Fruit fly (Drosophila melanogaster): ENCODE results near the gene CG11983.

CG11983 gene

DNA sequence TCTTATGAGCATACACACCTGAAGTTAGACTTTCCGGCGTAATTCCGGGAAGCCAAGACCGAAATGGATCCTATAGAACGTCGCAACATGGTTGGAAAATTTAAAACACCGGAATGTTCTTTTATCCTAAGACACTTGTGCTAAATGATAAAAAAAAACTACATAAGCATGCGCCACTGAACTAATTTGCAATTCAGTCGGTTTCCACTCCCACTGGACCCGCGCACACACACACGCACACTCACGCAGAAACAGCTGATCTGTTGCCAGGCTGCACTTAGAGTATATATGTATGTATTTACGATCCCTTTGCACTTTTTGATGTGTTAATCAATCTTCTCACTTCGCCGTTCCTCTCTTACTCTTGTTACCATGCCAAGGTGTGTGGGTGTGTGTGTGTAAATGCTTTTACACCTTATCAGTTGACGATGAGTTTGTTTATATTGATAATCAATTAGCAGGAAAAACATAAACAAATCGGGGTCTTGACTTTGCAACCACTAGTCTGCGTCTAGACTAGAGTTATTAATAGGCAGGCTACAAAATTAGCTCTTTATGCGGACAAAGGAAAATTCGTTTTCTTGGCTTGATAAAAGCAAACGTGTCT lies 40.4 kb downstream of the CG11983 start, which contains the start of gene Mst85C:
Gene Mst85C, plus strand, starts transcription at position 180 of the 607 bp plus-strand sequence.
- TF ChIP-seq CG9437 (GFP tag; optimal IDR thresholded peaks at IDR 0.05) (peak; percentile 61), CG2875 (GFP tag; optimal IDR thresholded peaks at IDR 0.05) (peak; percentile 7), Dad (GFP tag; optimal IDR thresholded peaks at IDR 0.05) (no peak), CG4707 (GFP tag; optimal IDR thresholded peaks at IDR 0.05) (peak; percentile 20), kni (GFP tag; optimal IDR thresholded peaks at IDR 0.05) (peak; percentile 73), CG34376 (GFP tag; optimal IDR thresholded peaks at IDR 0.05) (peak; percentile 52), Vsx1 (GFP tag; optimal IDR thresholded peaks at IDR 0.05) (peak; percentile 39), Ets65A (GFP tag) (no peak), CG15601 (tag; optimal IDR thresholded peaks at IDR 0.05) (peak; percentile 17), cg (GFP tag; optimal IDR thresholded peaks at IDR 0.05) (peak; percentile 86), CG31365 (tag; optimal IDR thresholded peaks at IDR 0.05) (peak; percentile 23), exex (tag; optimal IDR thresholded peaks at IDR 0.05) (peak; percentile 65), MESR4 (GFP tag; optimal IDR thresholded peaks at IDR 0.05) (peak; percentile 62), CG1603 (tag; optimal IDR thresholded peaks at IDR 0.05) (peak; percentile 13), CG15479 (GFP tag; optimal IDR thresholded peaks at IDR 0.05) (peak; percentile 62), onecut (GFP tag; IDR thresholded peaks at IDR 0.05) (0 out of 2 replicates have a peak, but pooled peaks have one; percentile 0), Blimp-1 (GFP tag; optimal IDR thresholded peaks at IDR 0.05) (peak; percentile 20), CG17912 (GFP tag; optimal IDR thresholded peaks at IDR 0.05) (no peak), CG11723 (GFP tag; optimal IDR thresholded peaks at IDR 0.05) (no peak), Med (GFP tag) (peak; percentile 73), CG17568 (GFP tag; optimal IDR thresholded peaks at IDR 0.05) (peak; percentile 33), YL-1 (GFP tag; optimal IDR thresholded peaks at IDR 0.05) (peak; percentile 15), CG32772 (GFP tag; IDR thresholded peaks at IDR 0.05) (no peak), mld (GFP tag; IDR thresholded peaks at IDR 0.05; ENCODE audit: partially characterized antibody) (no peak), lbe (GFP tag; optimal IDR thresholded peaks at IDR 0.05) (peak; percentile 20), kah (GFP tag; optimal IDR thresholded peaks at IDR 0.05) (peak; percentile 38), Rfx (GFP tag; IDR thresholded peaks at IDR 0.05) (no peak), pros (GFP tag; optimal IDR thresholded peaks at IDR 0.05) (peak; percentile 98), mirr (GFP tag; optimal IDR thresholded peaks at IDR 0.05) (peak; percentile 33), bsh (GFP tag; optimal IDR thresholded peaks at IDR 0.05) (no peak), nau (GFP tag; optimal IDR thresholded peaks at IDR 0.05) (peak; percentile 21), Pdp1 (GFP tag; optimal IDR thresholded peaks at IDR 0.05) (peak in 1 of 2 experiments; percentile 53), nom (GFP tag; optimal IDR thresholded peaks at IDR 0.05) (peak; percentile 62), crp (GFP tag; optimal IDR thresholded peaks at IDR 0.05) (peak in 1 of 2 experiments; percentile 50), HmgD (GFP tag; optimal IDR thresholded peaks at IDR 0.05) (peak; percentile 16), CG11247 (GFP tag; IDR thresholded peaks at IDR 0.05) (no peak), CG8290 (GFP tag; optimal IDR thresholded peaks at IDR 0.05) (no peak), CG8290 (tag; optimal IDR thresholded peaks at IDR 0.05) (peak in 1 of 2 experiments; percentile 14), Asciz (GFP tag; optimal IDR thresholded peaks at IDR 0.05) (peak; percentile 52), fd64A (GFP tag; optimal IDR thresholded peaks at IDR 0.05) (peak; percentile 8), ewg (GFP tag; optimal IDR thresholded peaks at IDR 0.05) (peak; percentile 26), CG12769 (tag; optimal IDR thresholded peaks at IDR 0.05) (peak; percentile 40), CG7928 (GFP tag; optimal IDR thresholded peaks at IDR 0.05) (no peak)

All from whole organism, embryonic.